Worm (Caenorhabditis elegans): ENCODE data around the gene ZK896.1.

Gene ZK896.1

DNA sequence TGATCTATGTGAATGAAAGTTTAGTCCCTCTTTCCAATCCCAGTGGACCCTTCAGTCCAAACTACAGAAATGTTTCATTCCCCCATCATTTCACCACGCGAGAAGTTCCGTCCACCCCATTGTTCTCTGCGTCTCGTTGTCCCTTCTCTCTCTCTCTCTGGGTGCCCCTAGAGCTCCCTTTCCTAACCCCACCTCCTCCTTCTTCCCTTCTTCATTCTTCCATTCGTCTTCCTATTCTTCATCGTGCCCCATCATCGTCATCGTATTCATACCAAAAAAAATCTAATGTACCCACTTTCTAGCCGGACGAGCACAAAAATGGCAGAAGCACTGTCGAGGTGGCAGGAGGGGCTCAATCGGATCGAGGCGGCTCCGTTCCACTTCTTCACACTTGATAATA lies 39.0 kb downstream of the ZK896.1 start, which contains the start of gene M02B1.3:
Gene M02B1.3 (plus strand): TSS at position 301 of the 400 bp plus-strand sequence.
- TF ChIP-seq ZK337.2 (GFP tag; IDR thresholded peaks at IDR 0.05), result 0 out of 2 replicates have a peak, but pooled peaks have one; percentile 27
- peak; percentile 60; the same call in 1 of the 2 replicates for TF ChIP-seq ceh-20 (GFP tag; IDR thresholded peaks at IDR 0.05)
- TF ChIP-seq hif-1 (tag; optimal IDR thresholded peaks at IDR 0.05), result no peak
- peak; percentile 8 for TF ChIP-seq mep-1 (tag; optimal IDR thresholded peaks at IDR 0.05)
- peak; percentile 33; the same call in 1 of the 2 replicates for TF ChIP-seq hmg-1.1 (GFP tag; IDR thresholded peaks at IDR 0.05)
- no peak for TF ChIP-seq F10B5.3 (tag; optimal IDR thresholded peaks at IDR 0.05)

DNA sequence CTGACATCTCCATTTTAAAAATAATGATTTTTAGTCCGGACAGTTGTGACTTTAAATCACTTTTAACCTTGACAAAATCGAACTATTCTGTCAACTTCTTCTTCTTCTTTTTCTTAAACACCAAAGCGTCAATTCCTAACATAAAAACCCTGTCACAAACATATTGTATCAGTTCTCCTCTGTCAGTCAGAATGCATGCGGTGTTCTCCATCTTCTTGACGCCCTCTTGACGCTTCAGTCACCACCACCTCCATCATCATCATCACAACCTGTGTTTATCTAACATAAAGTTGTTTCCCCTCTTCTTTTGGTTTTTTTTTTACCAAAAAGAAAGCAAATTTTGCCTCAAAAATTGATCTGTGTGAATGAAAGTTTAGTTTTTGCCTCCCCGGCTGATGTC lies 39.8 kb downstream of the ZK896.1 start:
- TF ChIP-seq lin-1 (GFP tag; IDR thresholded peaks at IDR 0.05), result 0 out of 2 replicates have a peak, but pooled peaks have one; percentile 34
- TF ChIP-seq hlh-30 (tag; optimal IDR thresholded peaks at IDR 0.05; ENCODE audit: insufficient read depth), result peak; percentile 9
- no peak for TF ChIP-seq ceh-28 (tag; optimal IDR thresholded peaks at IDR 0.05)
- no peak for TF ChIP-seq egl-43 (GFP tag; IDR thresholded peaks at IDR 0.05)
- TF ChIP-seq aha-1 (tag), result peak; percentile 81
- TF ChIP-seq pha-4 (GFP tag; IDR thresholded peaks at IDR 0.05), result peak; percentile 49; the same call in 1 of the 2 replicates
- no peak for TF ChIP-seq pha-4 (tag; optimal IDR thresholded peaks at IDR 0.05)
- no peak for TF ChIP-seq ces-1 (GFP tag; optimal IDR thresholded peaks at IDR 0.05)
- no peak for TF ChIP-seq nhr-25 (tag; optimal IDR thresholded peaks at IDR 0.05; ENCODE audit: borderline replicate concordance, insufficient read depth)
- peak; percentile 2 for TF ChIP-seq mes-2 (tag; optimal IDR thresholded peaks at IDR 0.05; ENCODE audit: poor library complexity, severe bottlenecking)
- TF ChIP-seq tra-1 (GFP tag; IDR thresholded peaks at IDR 0.05), result peak; percentile 69; the same call in 1 of the 2 replicates
- 0 out of 2 replicates have a peak, but pooled peaks have one; percentile 11 for TF ChIP-seq ceh-20 (GFP tag; IDR thresholded peaks at IDR 0.05)
- TF ChIP-seq nhr-6 (tag; optimal IDR thresholded peaks at IDR 0.05), result peak; percentile 2
- peak; percentile 56 for TF ChIP-seq dve-1 (tag; optimal IDR thresholded peaks at IDR 0.05; ENCODE audit: insufficient read depth)
- peak; percentile 29 for TF ChIP-seq nhr-48 (tag; optimal IDR thresholded peaks at IDR 0.05)
- TF ChIP-seq hlh-11 (tag; optimal IDR thresholded peaks at IDR 0.05), result peak; percentile 6
- TF ChIP-seq dmd-6 (GFP tag; IDR thresholded peaks at IDR 0.05), result peak; percentile 96
- no peak for TF ChIP-seq mdl-1 (tag; optimal IDR thresholded peaks at IDR 0.05)
- TF ChIP-seq mdt-29 (GFP tag; IDR thresholded peaks at IDR 0.05), result no peak

DNA sequence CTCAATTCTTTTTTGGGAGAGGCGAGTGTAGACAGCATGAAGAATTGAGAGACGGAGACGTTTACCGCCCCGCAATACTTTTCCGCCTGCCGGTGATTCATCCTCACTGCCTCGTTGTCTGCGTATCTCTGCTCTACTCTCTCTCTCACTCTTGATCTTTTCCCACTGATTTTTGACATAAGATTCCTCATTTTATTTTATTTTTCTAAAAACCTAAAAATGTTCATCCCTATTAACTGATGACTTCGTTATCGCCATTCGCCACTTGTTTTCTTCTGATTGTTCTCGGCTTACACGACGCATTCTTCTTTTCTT lies 40.8 kb downstream of the ZK896.1 start:
- TF ChIP-seq dmd-6 (GFP tag; IDR thresholded peaks at IDR 0.05) (no peak), madf-9 (GFP tag; conservative IDR thresholded peaks at IDR 0.05) (0 out of 2 replicates have a peak, but pooled peaks have one; percentile 46), dve-1 (tag; optimal IDR thresholded peaks at IDR 0.05; ENCODE audit: insufficient read depth) (peak; percentile 1), rbr-2 (tag; optimal IDR thresholded peaks at IDR 0.05) (peak; percentile 4), jun-1 (tag; optimal IDR thresholded peaks at IDR 0.05) (peak; percentile 15), Y48G9A.11 (GFP tag; IDR thresholded peaks at IDR 0.05) (no peak), lsy-2 (tag; optimal IDR thresholded peaks at IDR 0.05) (peak in 1 of 2 experiments; percentile 6), dmd-9 (GFP tag; IDR thresholded peaks at IDR 0.05) (no peak), mes-2 (tag; optimal IDR thresholded peaks at IDR 0.05; ENCODE audit: poor library complexity, severe bottlenecking) (peak; percentile 56), tra-1 (GFP tag; IDR thresholded peaks at IDR 0.05) (no peak), arid-1 (GFP tag; conservative IDR thresholded peaks at IDR 0.05) (no peak), hmg-1.1 (GFP tag; IDR thresholded peaks at IDR 0.05) (0 out of 2 replicates have a peak, but pooled peaks have one; percentile 38)

DNA sequence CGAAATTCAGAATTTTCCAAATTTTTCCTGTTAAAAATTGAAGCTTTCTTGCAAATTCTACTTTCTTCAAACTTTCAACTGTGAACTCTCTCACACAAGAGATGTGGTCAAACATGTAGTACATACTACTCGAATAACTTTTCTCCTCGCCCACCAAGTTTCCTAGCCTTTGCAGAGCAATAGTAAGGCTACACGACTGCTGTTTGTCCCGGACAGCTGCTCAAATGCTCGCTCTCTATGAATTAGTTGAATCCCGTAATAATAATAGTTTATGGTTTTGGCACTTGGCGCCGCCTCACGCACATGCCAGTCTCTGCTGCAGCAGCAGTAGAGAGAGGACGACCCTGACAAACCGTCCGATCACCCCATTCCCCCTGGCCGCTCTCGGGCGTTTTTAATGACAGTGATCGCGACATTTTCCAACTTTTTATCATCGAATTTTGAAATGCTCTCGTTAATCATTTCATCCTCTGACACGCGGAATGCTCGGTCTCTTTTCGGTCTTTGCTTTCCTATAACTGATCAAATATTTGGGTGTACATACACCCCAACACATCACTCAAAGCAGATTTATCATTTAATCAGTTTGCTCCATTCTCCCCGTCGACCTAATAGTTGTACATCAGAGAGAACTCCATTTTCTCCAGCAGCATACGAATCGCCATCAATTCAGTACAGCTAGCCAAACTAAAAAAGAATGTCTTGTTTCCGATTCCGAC lies 41.3 kb downstream of the ZK896.1 start:
- TF ChIP-seq lin-38 (GFP tag; IDR thresholded peaks at IDR 0.05) (no peak), zag-1 (tag; optimal IDR thresholded peaks at IDR 0.05) (no peak), lin-13 (GFP tag; optimal IDR thresholded peaks at IDR 0.05) (no peak), pqm-1 (tag; optimal IDR thresholded peaks at IDR 0.05) (peak; percentile 52), mxl-3 (GFP tag; optimal IDR thresholded peaks at IDR 0.05) (peak; percentile 60), ceh-20 (GFP tag; IDR thresholded peaks at IDR 0.05) (peak; percentile 34; the same call in 1 of the 2 replicates), nhr-6 (tag; optimal IDR thresholded peaks at IDR 0.05) (no peak), ceh-82 (tag; optimal IDR thresholded peaks at IDR 0.05) (no peak), nhr-28 (tag; optimal IDR thresholded peaks at IDR 0.05) (peak; percentile 4), php-3 (GFP tag; IDR thresholded peaks at IDR 0.05) (peak; percentile 83), dve-1 (tag; optimal IDR thresholded peaks at IDR 0.05; ENCODE audit: insufficient read depth) (peak; percentile 45), lin-1 (GFP tag; IDR thresholded peaks at IDR 0.05) (peak; percentile 78), dmd-9 (GFP tag; IDR thresholded peaks at IDR 0.05) (no peak), zip-2 (tag; optimal IDR thresholded peaks at IDR 0.05) (no peak), hlh-30 (tag; optimal IDR thresholded peaks at IDR 0.05; ENCODE audit: insufficient read depth) (peak; percentile 28), F44E2.7 (GFP tag; IDR thresholded peaks at IDR 0.05) (no peak), zfp-2 (tag; optimal IDR thresholded peaks at IDR 0.05) (no peak), snpc-4 (tag; optimal IDR thresholded peaks at IDR 0.05) (no peak)

Data from whole organism, L4 larva.